Worm (Caenorhabditis elegans): ENCODE results near the gene T16A1.10.

DNA sequence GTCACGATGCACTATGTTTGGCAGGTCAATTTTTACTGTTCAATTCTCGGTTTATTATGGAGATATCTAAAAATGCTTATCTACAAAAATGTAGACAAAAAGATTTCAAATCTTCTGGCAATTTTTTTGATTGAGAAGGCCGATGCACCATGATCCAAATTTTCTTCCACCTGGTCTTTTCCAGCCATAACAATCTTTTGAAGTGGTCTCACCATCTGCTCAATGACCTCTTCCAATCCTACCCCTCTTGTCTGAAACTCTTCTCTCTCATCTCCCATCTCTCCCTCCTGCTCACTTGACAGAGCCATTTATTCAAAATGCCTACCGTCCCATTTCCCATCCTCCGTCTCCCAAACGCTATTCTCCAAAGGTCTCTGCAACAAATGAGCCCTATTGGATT is 40.5 kb downstream of the T16A1.10 start, which contains the start of gene fbxb-35:
- TF ChIP-seq ets-7 (tag; optimal IDR thresholded peaks at IDR 0.05) (no peak), ama-1 (optimal IDR thresholded peaks at IDR 0.05) (no peak), hnd-1 (tag; optimal IDR thresholded peaks at IDR 0.05) (no peak)
